Worm (Caenorhabditis elegans) whole organism, L3 larva: ENCODE results near the gene F59B2.8.

Source experiments
- R02D3.7 ChIP-seq: fragments of 150-350 bp; optimal IDR thresholded peaks from 2 replicates; lab custom pipeline; 2014; ENCODE audit warnings: missing biosample characterization, missing genetic modification characterization
- ZK546.5 ChIP-seq: sonication (generic microtip); optimal IDR thresholded peaks from 2 replicates; lab custom pipeline; 2017; ENCODE audit warnings: missing biosample characterization, missing genetic modification characterization
- ceh-28 ChIP-seq: fragments of 150-350 bp; optimal IDR thresholded peaks from 2 replicates; lab custom pipeline; 2014; ENCODE audit warnings: missing biosample characterization, missing genetic modification reagents, missing genetic modification characterization
- ceh-82 ChIP-seq: fragments of 150-350 bp; optimal IDR thresholded peaks from 2 replicates; lab custom pipeline; 2014; ENCODE audit warnings: missing biosample characterization, missing genetic modification characterization
- ceh-9 ChIP-seq: sonication (generic microtip); optimal IDR thresholded peaks from 2 replicates; lab custom pipeline; 2018; ENCODE audit warnings: missing biosample characterization, missing genetic modification characterization
- egl-27 ChIP-seq: sonication (generic microtip); optimal IDR thresholded peaks from 4 replicates; lab custom pipeline; 2017; ENCODE audit warnings: missing biosample characterization, missing genetic modification reagents, missing genetic modification characterization
- egl-5 ChIP-seq: fragments of 150-350 bp; optimal IDR thresholded peaks from 2 replicates; lab custom pipeline; 2017; ENCODE audit warnings: missing biosample characterization, missing genetic modification reagents, missing genetic modification characterization, inconsistent platforms
- elt-2 ChIP-seq: sonication (generic microtip); optimal IDR thresholded peaks from 2 replicates; lab custom pipeline; 2016; ENCODE audit warnings: missing genetic modification reagents, mild to moderate bottlenecking, missing genetic modification characterization, missing compliant biosample characterization
- elt-3 ChIP-seq, 3 experiments: fragments of 150-350 bp in 1 of 3; sonication (generic microtip) in 2 of 3; optimal IDR thresholded peaks; 2 replicates in 2 of 3; 4 replicates in 1 of 3; lab custom pipeline; 2014 to 2017; ENCODE audit warnings: missing biosample characterization in 3 of 3, missing genetic modification characterization in 3 of 3
- eor-1 ChIP-seq, 2 experiments: fragments of 150-350 bp; optimal IDR thresholded peaks; 2 replicates each; lab custom pipeline; 2014 to 2018; ENCODE audit warnings: missing biosample characterization in 2 of 2, missing genetic modification characterization in 2 of 2
- fkh-10 ChIP-seq: sonication (generic microtip); optimal IDR thresholded peaks from 2 replicates; lab custom pipeline; 2017; ENCODE audit warnings: missing biosample characterization, missing genetic modification reagents, missing genetic modification characterization
- fkh-2 ChIP-seq: fragments of 150-350 bp; optimal IDR thresholded peaks from 2 replicates; lab custom pipeline; 2014; ENCODE audit warnings: missing biosample characterization, missing genetic modification reagents, missing genetic modification characterization
- fos-1 ChIP-seq: fragments of 150-350 bp; optimal IDR thresholded peaks from 2 replicates; lab custom pipeline; 2014; ENCODE audit warnings: missing biosample characterization, missing genetic modification characterization
- lin-15B ChIP-seq: fragments of 150-350 bp; optimal IDR thresholded peaks from 2 replicates; lab custom pipeline; 2014; ENCODE audit warnings: missing biosample characterization, missing genetic modification characterization
- lin-39 ChIP-seq: fragments of 150-350 bp; optimal IDR thresholded peaks from 2 replicates; lab custom pipeline; 2018; ENCODE audit warnings: missing biosample characterization, missing genetic modification reagents, missing genetic modification characterization
- mdl-1 ChIP-seq: fragments of 150-350 bp; optimal IDR thresholded peaks from 2 replicates; lab custom pipeline; 2014; ENCODE audit warnings: missing biosample characterization, missing genetic modification characterization
- mml-1 ChIP-seq: fragments of 150-350 bp; sonication (generic microtip); optimal IDR thresholded peaks from 3 replicates; lab custom pipeline; 2014; ENCODE audit warnings: missing biosample characterization, missing genetic modification characterization
- nfya-1 ChIP-seq: sonication (generic microtip); optimal IDR thresholded peaks from 2 replicates; lab custom pipeline; 2017; ENCODE audit warnings: missing genetic modification characterization, mild to moderate bottlenecking, missing compliant biosample characterization, antibody characterized with exemption, moderate library complexity; ENCODE audit not compliant: insufficient read depth
- nhr-11 ChIP-seq: fragments of 150-350 bp; optimal IDR thresholded peaks from 2 replicates; lab custom pipeline; 2014; ENCODE audit warnings: missing biosample characterization, missing genetic modification characterization
- nhr-12 ChIP-seq: fragments of 150-350 bp; optimal IDR thresholded peaks from 2 replicates; lab custom pipeline; 2014; ENCODE audit warnings: missing biosample characterization, missing genetic modification characterization
- nhr-237 ChIP-seq: fragments of 150-350 bp; optimal IDR thresholded peaks from 2 replicates; lab custom pipeline; 2014; ENCODE audit warnings: missing biosample characterization, missing genetic modification characterization
- nhr-67 ChIP-seq: fragments of 150-350 bp; optimal IDR thresholded peaks from 2 replicates; lab custom pipeline; 2014; ENCODE audit warnings: missing biosample characterization, missing genetic modification characterization
- nhr-76 ChIP-seq: fragments of 150-350 bp; sonication (generic microtip); optimal IDR thresholded peaks from 5 replicates; lab custom pipeline; 2014; ENCODE audit warnings: missing biosample characterization, missing genetic modification characterization
- nhr-77 ChIP-seq: fragments of 150-350 bp; optimal IDR thresholded peaks from 2 replicates; lab custom pipeline; 2014; ENCODE audit warnings: missing biosample characterization, missing genetic modification characterization
- pha-4 ChIP-seq: fragments of 150-350 bp; optimal IDR thresholded peaks from 2 replicates; lab custom pipeline; 2014; ENCODE audit warnings: missing biosample characterization, missing genetic modification reagents, missing genetic modification characterization
- pqm-1 ChIP-seq: fragments of 150-350 bp; optimal IDR thresholded peaks from 2 replicates; lab custom pipeline; 2017; ENCODE audit warnings: missing biosample characterization, missing genetic modification characterization, inconsistent platforms
- sea-2 ChIP-seq: fragments of 150-350 bp; sonication (generic microtip); optimal IDR thresholded peaks from 4 replicates; lab custom pipeline; 2014; ENCODE audit warnings: missing biosample characterization, missing genetic modification reagents, missing genetic modification characterization
- skn-1 ChIP-seq: fragments of 150-350 bp; optimal IDR thresholded peaks from 2 replicates; lab custom pipeline; 2014; ENCODE audit warnings: missing biosample characterization, missing genetic modification characterization
- tbx-2 ChIP-seq: sonication (generic microtip); optimal IDR thresholded peaks from 2 replicates; lab custom pipeline; 2016; ENCODE audit warnings: mild to moderate bottlenecking, missing genetic modification characterization, missing compliant biosample characterization
- unc-62 ChIP-seq: fragments of 150-350 bp; sonication (generic microtip); optimal IDR thresholded peaks from 4 replicates; lab custom pipeline; 2014; ENCODE audit warnings: missing biosample characterization, missing genetic modification reagents, missing genetic modification characterization
- zag-1 ChIP-seq: fragments of 150-350 bp; optimal IDR thresholded peaks from 2 replicates; lab custom pipeline; 2014; ENCODE audit warnings: missing biosample characterization, missing genetic modification characterization
- ztf-4 ChIP-seq: fragments of 150-350 bp; optimal IDR thresholded peaks from 2 replicates; lab custom pipeline; 2014; ENCODE audit warnings: missing biosample characterization, missing genetic modification characterization

The F59B2.8 gene

DNA sequence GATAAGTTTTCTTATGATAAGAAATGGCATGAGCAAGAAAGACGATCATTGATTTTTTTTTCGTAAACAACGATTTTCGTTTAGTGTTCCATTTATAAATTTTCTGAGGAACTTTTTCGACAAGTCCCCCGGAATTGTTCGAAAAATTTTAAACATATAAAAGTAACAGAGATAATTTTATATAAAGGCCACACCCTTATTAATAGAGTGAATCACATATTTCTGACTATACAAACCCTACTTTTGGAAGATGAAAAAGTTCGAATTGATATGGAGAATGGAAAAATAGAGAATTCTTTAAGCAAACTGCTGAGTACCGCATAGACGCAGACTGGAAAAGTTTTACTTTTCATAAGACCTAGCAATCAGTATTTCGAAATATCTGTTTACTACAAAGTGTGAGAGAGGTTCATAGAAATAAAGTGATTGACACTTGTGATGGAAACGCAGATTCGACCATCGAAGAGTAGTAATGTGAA, 41.2 kb upstream of the F59B2.8 start (continued):
- TF ChIP-seq eor-1 (tag; optimal IDR thresholded peaks at IDR 0.05; lab: Kevin White, UChicago) (peak in 1 of 2 experiments; percentile 53), nhr-76 (tag; lab: Kevin White, UChicago) (no peak), lin-39 (tag; lab: Kevin White, UChicago) (no peak), ceh-28 (tag; lab: Kevin White, UChicago) (peak; percentile 55), fkh-2 (no peak), mml-1 (tag; lab: Kevin White, UChicago) (no peak), sea-2 (GFP tag; lab: Kevin White, UChicago) (no peak), elt-2 (tag; lab: Kevin White, UChicago) (peak; percentile 66), nhr-67 (no peak), R02D3.7 (no peak), fkh-10 (GFP tag; lab: Kevin White, UChicago) (peak; percentile 5), nfya-1 (tag; lab: Kevin White, UChicago) (peak; percentile 81), unc-62 (GFP tag; lab: Kevin White, UChicago) (no peak), egl-27 (tag; lab: Kevin White, UChicago) (no peak), fos-1 (tag; lab: Kevin White, UChicago) (peak; percentile 56)
- TF ChIP-seq, all 47 proteins: peak for 20

DNA sequence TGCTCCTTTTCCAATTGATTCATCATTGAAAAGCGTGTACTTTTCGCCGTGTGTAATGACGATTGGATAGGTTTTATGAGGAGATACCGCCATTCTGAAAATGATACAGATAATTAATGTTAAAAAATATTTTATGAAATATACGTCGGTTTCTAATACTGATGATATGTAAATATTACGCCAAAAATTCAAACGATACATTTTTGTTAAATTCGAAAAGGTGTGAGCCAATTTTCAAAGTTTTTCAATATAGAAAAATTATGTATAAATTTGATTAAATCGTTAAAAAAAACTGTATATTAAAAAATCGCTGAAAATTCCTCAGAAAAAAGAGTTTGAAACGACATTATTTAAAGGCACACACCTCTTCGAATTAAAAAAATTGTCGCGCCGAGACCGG, 40.6 kb upstream of the F59B2.8 start, which contains the start of gene ikke-1:
ikke-1 (minus strand) TSS at position 101 of the 400 bp plus-strand sequence.
- TF ChIP-seq ZK546.5 (tag; lab: Kevin White, UChicago) (no peak), zag-1 (tag; lab: Kevin White, UChicago) (no peak), nhr-12 (no peak), nhr-237 (tag; lab: Kevin White, UChicago) (no peak)

DNA sequence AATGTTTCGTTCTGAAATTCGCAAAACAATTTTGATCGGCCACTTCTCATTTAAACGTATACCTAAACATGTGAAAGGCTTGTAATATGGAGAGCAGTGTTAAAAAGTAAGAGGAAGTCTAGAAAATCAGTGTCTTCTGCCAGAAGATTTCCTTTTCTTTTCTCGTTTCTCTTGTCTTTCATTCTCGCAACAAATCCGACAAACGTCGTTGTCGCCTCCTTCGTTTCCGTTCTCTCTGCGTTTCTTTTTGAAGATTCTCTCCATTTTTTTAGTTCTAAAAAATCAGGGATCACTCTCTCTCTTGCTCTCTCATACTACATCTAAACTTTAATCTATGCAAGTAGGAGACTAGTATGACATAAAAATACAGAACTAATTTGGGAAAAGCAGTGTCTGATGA, 37.3 kb upstream of the F59B2.8 start:
- peak; percentile 6 for TF ChIP-seq fkh-10 (GFP tag; lab: Kevin White, UChicago)
- TF ChIP-seq ceh-9 (tag; lab: Kevin White, UChicago): no peak
- no peak for TF ChIP-seq ztf-4 (tag; lab: Kevin White, UChicago)

DNA sequence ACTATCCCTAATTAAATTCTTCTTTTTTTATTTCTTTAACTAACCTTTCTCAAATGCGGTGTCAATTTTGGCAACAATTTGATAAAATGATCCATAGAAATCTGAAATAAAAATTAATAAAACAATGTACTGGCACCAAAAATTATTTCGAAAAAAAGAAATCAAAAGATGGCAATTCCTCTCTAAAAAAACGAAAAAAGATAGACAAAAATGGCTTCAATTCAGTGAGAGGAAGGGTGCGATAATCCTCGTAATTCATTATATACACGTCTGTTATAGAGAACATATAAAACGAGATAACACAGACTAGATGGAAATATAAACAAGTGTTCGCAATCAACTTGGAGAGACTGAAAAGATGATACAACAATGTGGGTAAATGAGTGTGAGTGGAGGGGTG, 35.8 kb upstream of the F59B2.8 start, which contains the start of gene R107.2:
R107.2 (minus strand) TSS at position 101 of the 400 bp plus-strand sequence.
- TF ChIP-seq pqm-1: no peak
- no peak for TF ChIP-seq ZK546.5 (tag; lab: Kevin White, UChicago)
- no peak for TF ChIP-seq nhr-77
- no peak for TF ChIP-seq fkh-2
- TF ChIP-seq mdl-1: no peak
- TF ChIP-seq egl-5 (tag; lab: Kevin White, UChicago): no peak
- no peak for TF ChIP-seq nhr-11 (tag; lab: Kevin White, UChicago)
- TF ChIP-seq nhr-12: no peak
- no peak for TF ChIP-seq pha-4 (tag; lab: Kevin White, UChicago)
- no peak for TF ChIP-seq egl-27 (tag; lab: Kevin White, UChicago)
- no peak for TF ChIP-seq skn-1 (tag; lab: Kevin White, UChicago)
- no peak for TF ChIP-seq zag-1 (tag; lab: Kevin White, UChicago)
- no peak for TF ChIP-seq fkh-10 (GFP tag; lab: Kevin White, UChicago)
- no peak for TF ChIP-seq elt-3 (tag; optimal IDR thresholded peaks at IDR 0.05; lab: Kevin White, UChicago)
- no peak for TF ChIP-seq tbx-2 (tag; lab: Kevin White, UChicago)
- no peak for TF ChIP-seq lin-15B (tag; lab: Kevin White, UChicago)
- TF ChIP-seq ceh-82 (tag; lab: Kevin White, UChicago): no peak
- TF ChIP-seq elt-2 (tag; lab: Kevin White, UChicago): no peak
- no peak for TF ChIP-seq sea-2 (GFP tag; lab: Kevin White, UChicago)
- TF ChIP-seq, all 47 proteins: peak for 0

DNA sequence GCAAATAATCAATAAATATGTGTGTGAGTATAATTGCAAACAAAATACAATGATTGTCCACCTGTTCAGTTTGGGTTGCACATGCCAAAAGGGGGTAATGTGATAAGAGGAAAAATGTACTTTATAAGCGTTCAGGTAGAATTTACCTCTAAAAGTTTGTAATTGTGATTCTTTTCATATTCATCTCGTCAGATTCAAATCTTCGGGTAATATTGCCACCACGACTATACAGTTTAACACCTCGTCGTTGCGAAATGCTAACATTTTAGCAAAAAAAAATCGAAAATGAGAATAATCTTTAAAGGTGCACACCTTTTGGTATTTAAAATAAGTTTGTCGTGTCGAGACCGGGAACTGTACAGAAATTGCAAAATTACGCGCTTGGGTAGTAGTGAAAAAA, 33.2 kb upstream of the F59B2.8 start, which contains the start of gene nac-2:
nac-2 (minus strand) TSS at position 101 of the 400 bp plus-strand sequence.
- TF ChIP-seq nhr-67: no peak
- TF ChIP-seq ceh-28 (tag; lab: Kevin White, UChicago): peak; percentile 0

DNA sequence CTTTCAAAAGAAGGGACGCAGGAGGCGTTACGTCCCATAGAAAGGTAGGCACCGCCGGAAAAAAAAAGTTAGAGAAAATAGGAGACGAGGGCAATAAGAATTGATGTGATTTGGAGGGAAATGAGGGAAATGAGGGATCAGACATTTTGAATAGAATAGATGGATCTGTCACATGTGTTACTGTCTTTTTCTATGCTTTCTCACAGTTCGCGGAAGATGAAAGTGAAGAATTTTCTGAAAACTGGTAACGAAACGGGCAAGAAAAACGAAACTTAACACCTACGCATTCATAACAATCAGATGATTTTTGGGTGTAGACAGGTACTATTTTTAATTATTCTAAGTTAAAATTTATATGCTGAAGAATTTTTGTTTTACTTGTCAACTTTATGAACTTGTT, 27.7 kb upstream of the F59B2.8 start, which contains the start of gene R107.9:
R107.9 (plus strand) TSS at position 301 of the 400 bp plus-strand sequence.
- TF ChIP-seq egl-5 (tag; lab: Kevin White, UChicago) (peak; percentile 17), nhr-67 (no peak)
